Fruit fly (Drosophila melanogaster): ENCODE measurements around the gene CG2202.
A peak's percentile ranks its signal among the peaks of the same experiment; 100 is the strongest.

CG2202 gene

dm6 chrX:10832369-10832768 lies 16.2 kb upstream of the CG2202 start (continued):
- peak; percentile 59 for TF ChIP-seq sqz (GFP tag; optimal IDR thresholded peaks at IDR 0.05)
- peak; percentile 50 for TF ChIP-seq Mad (GFP tag; optimal IDR thresholded peaks at IDR 0.05)
- no peak for TF ChIP-seq inv (GFP tag; IDR thresholded peaks at IDR 0.05; ENCODE audit: partially characterized antibody)
- peak; percentile 20 for TF ChIP-seq Sox100B (GFP tag; optimal IDR thresholded peaks at IDR 0.05)
- no peak for TF ChIP-seq kni (GFP tag; optimal IDR thresholded peaks at IDR 0.05)
- no peak for TF ChIP-seq vnd (GFP tag; IDR thresholded peaks at IDR 0.05; ENCODE audit: partially characterized antibody)
- TF ChIP-seq CG3847 (GFP tag; IDR thresholded peaks at IDR 0.05): peak; percentile 68
- no peak for TF ChIP-seq CG6654 (GFP tag; optimal IDR thresholded peaks at IDR 0.05)
- no peak for TF ChIP-seq fru (optimal IDR thresholded peaks at IDR 0.05)
- TF ChIP-seq CG12659 (GFP tag; optimal IDR thresholded peaks at IDR 0.05): peak; percentile 55
- peak; percentile 44; the same call in 1 of the 2 replicates for TF ChIP-seq CG31441 (GFP tag; IDR thresholded peaks at IDR 0.05)
- TF ChIP-seq zen2 (GFP tag; IDR thresholded peaks at IDR 0.05; ENCODE audit: partially characterized antibody): no peak
- TF ChIP-seq Dref (GFP tag; IDR thresholded peaks at IDR 0.05): no peak
- TF ChIP-seq NFAT (GFP tag; IDR thresholded peaks at IDR 0.05): peak; percentile 87
- TF ChIP-seq tx (GFP tag; optimal IDR thresholded peaks at IDR 0.05): no peak
- TF ChIP-seq CG8089 (GFP tag; optimal IDR thresholded peaks at IDR 0.05): peak; percentile 51
- 0 out of 2 replicates have a peak, but pooled peaks have one; percentile 10 for TF ChIP-seq Atf6 (GFP tag; IDR thresholded peaks at IDR 0.05)
- TF ChIP-seq CG10462 (GFP tag; optimal IDR thresholded peaks at IDR 0.05): peak; percentile 22
- TF ChIP-seq da (GFP tag; optimal IDR thresholded peaks at IDR 0.05): peak; percentile 12
- peak; percentile 13 for TF ChIP-seq Dp (GFP tag; optimal IDR thresholded peaks at IDR 0.05)
- no peak for TF ChIP-seq CG7745 (tag; optimal IDR thresholded peaks at IDR 0.05)
- TF ChIP-seq crol (GFP tag; IDR thresholded peaks at IDR 0.05): no peak
- TF ChIP-seq peb (GFP tag; IDR thresholded peaks at IDR 0.05): no peak
- no peak for TF ChIP-seq fu2 (GFP tag; optimal IDR thresholded peaks at IDR 0.05)
- TF ChIP-seq gro (GFP tag; optimal IDR thresholded peaks at IDR 0.05): peak; percentile 43
- peak; percentile 28 for TF ChIP-seq YL-1 (GFP tag; optimal IDR thresholded peaks at IDR 0.05)
- TF ChIP-seq ATbp (GFP tag; optimal IDR thresholded peaks at IDR 0.05): peak; percentile 6
- peak; percentile 54 for TF ChIP-seq CG18262 (tag; optimal IDR thresholded peaks at IDR 0.05)
- TF ChIP-seq Lim3 (GFP tag; IDR thresholded peaks at IDR 0.05): no peak
- no peak for TF ChIP-seq crp (GFP tag; optimal IDR thresholded peaks at IDR 0.05)
- TF ChIP-seq CG30431 (GFP tag; optimal IDR thresholded peaks at IDR 0.05): peak; percentile 35
- TF ChIP-seq psq (GFP tag; optimal IDR thresholded peaks at IDR 0.05): no peak
- TF ChIP-seq slp2 (GFP tag; optimal IDR thresholded peaks at IDR 0.05): peak; percentile 37
- TF ChIP-seq Jarid2 (GFP tag; optimal IDR thresholded peaks at IDR 0.05): no peak
- TF ChIP-seq CG43689 (GFP tag; IDR thresholded peaks at IDR 0.05): no peak
- TF ChIP-seq CG4617 (GFP tag; optimal IDR thresholded peaks at IDR 0.05; ENCODE audit: borderline replicate concordance): peak; percentile 32
- peak; percentile 11 for TF ChIP-seq Deaf1 (tag; optimal IDR thresholded peaks at IDR 0.05)
- TF ChIP-seq trem (tag; optimal IDR thresholded peaks at IDR 0.05): peak; percentile 40
- peak; percentile 22; the same call in 1 of the 2 replicates for TF ChIP-seq al (GFP tag; IDR thresholded peaks at IDR 0.05)
- TF ChIP-seq hth (optimal IDR thresholded peaks at IDR 0.05): no peak
- no peak for TF ChIP-seq chm (GFP tag; IDR thresholded peaks at IDR 0.05)
- TF ChIP-seq Chrac-16 (GFP tag; optimal IDR thresholded peaks at IDR 0.05): peak; percentile 77
- TF ChIP-seq Sry-δ (GFP tag; optimal IDR thresholded peaks at IDR 0.05): peak; percentile 14
- TF ChIP-seq CG4854 (GFP tag; optimal IDR thresholded peaks at IDR 0.05): peak; percentile 37
- peak in 1 of 2 experiments; percentile 56 for TF ChIP-seq bsh (GFP tag; optimal IDR thresholded peaks at IDR 0.05)
- no peak for TF ChIP-seq luna (GFP tag; optimal IDR thresholded peaks at IDR 0.05)
- TF ChIP-seq lbe (GFP tag; optimal IDR thresholded peaks at IDR 0.05): no peak
- peak; percentile 36; the same call in 1 of the 3 replicates for TF ChIP-seq Aef1 (GFP tag; IDR thresholded peaks at IDR 0.05)
- peak; percentile 70 for TF ChIP-seq CG30403 (GFP tag; optimal IDR thresholded peaks at IDR 0.05)
- TF ChIP-seq lab (GFP tag; optimal IDR thresholded peaks at IDR 0.05): peak; percentile 29
- TF ChIP-seq ssp (GFP tag; IDR thresholded peaks at IDR 0.05): peak; percentile 49; the same call in 1 of the 2 replicates
- TF ChIP-seq tap (tag; optimal IDR thresholded peaks at IDR 0.05): no peak
